Fruit fly (Drosophila melanogaster) whole organism, embryonic: ENCODE measurements around the gene anox.

Experiments
- CG10366 ChIP-seq: fragments of 200-800 bp; sonication (Bioruptor generic); IDR thresholded peaks from 2 replicates; pipeline ENCODE4 v1.3.6; 2022; ENCODE audit warnings: missing biosample characterization, missing genetic modification characterization
- CG12155 ChIP-seq: fragments of 200-800 bp; sonication (Bioruptor generic); optimal IDR thresholded peaks from 3 replicates; lab custom pipeline; 2016; ENCODE audit warnings: missing biosample characterization, missing genetic modification characterization
- CG13296 ChIP-seq: fragments of 200-800 bp; sonication (Bioruptor generic); optimal IDR thresholded peaks from 3 replicates; lab custom pipeline; 2018; ENCODE audit warnings: missing biosample characterization, mild to moderate bottlenecking, missing genetic modification characterization
- CG13894 ChIP-seq: fragments of 200-800 bp; sonication (Bioruptor generic); optimal IDR thresholded peaks from 3 replicates; lab custom pipeline; 2018; ENCODE audit warnings: missing biosample characterization, mild to moderate bottlenecking, missing genetic modification characterization, moderate library complexity
- CG14050 ChIP-seq: fragments of 200-800 bp; sonication (Bioruptor generic); IDR thresholded peaks from 3 replicates; pipeline ENCODE4 v1.3.6; 2022; ENCODE audit warnings: missing biosample characterization, missing genetic modification characterization
- CG1529 ChIP-seq: fragments of 200-800 bp; sonication (Bioruptor generic); optimal IDR thresholded peaks from 3 replicates; lab custom pipeline; 2018; ENCODE audit warnings: missing biosample characterization, missing genetic modification characterization
- CG18619 ChIP-seq: fragments of 200-800 bp; sonication (Bioruptor generic); optimal IDR thresholded peaks from 3 replicates; lab custom pipeline; 2017; ENCODE audit warnings: missing biosample characterization, mild to moderate bottlenecking, missing genetic modification characterization
- CG2129 ChIP-seq: fragments of 200-800 bp; sonication (Bioruptor generic); IDR thresholded peaks from 2 replicates; pipeline ENCODE4 v1.3.6; 2022; ENCODE audit warnings: missing biosample characterization, missing genetic modification characterization; ENCODE audit not compliant: partially characterized antibody
- CG2678 ChIP-seq: fragments of 200-800 bp; sonication (Bioruptor generic); optimal IDR thresholded peaks from 3 replicates; lab custom pipeline; 2019; ENCODE audit warnings: missing biosample characterization, mild to moderate bottlenecking, missing genetic modification characterization, moderate library complexity
- CG2712 ChIP-seq: fragments of 200-800 bp; optimal IDR thresholded peaks from 3 replicates; lab custom pipeline; 2019; ENCODE audit warnings: missing biosample characterization, mild to moderate bottlenecking, missing genetic modification characterization, moderate library complexity
- CG4707 ChIP-seq: fragments of 200-800 bp; sonication (Bioruptor generic); optimal IDR thresholded peaks from 2 replicates; lab custom pipeline; 2018; ENCODE audit warnings: missing biosample characterization, mild to moderate bottlenecking, missing genetic modification characterization, moderate library complexity
- CG7357 ChIP-seq: fragments of 200-800 bp; sonication (Bioruptor generic); IDR thresholded peaks from 3 replicates; pipeline ENCODE4 v1.3.6; 2022; ENCODE audit warnings: missing biosample characterization, missing genetic modification characterization
- CG8281 ChIP-seq: fragments of 200-800 bp; sonication (Bioruptor generic); optimal IDR thresholded peaks from 2 replicates; lab custom pipeline; 2018; ENCODE audit warnings: missing biosample characterization, mild to moderate bottlenecking, missing genetic modification characterization, moderate library complexity
- CG8924 ChIP-seq: fragments of 200-800 bp; optimal IDR thresholded peaks from 3 replicates; lab custom pipeline; 2019; ENCODE audit warnings: missing biosample characterization, mild to moderate bottlenecking, missing genetic modification characterization, moderate library complexity
- CG8944 ChIP-seq: fragments of 200-800 bp; sonication (Bioruptor generic); optimal IDR thresholded peaks from 3 replicates; lab custom pipeline; 2016; ENCODE audit warnings: missing biosample characterization, missing genetic modification characterization
- CHES-1-like ChIP-seq: fragments of 200-800 bp; sonication (Bioruptor generic); optimal IDR thresholded peaks from 2 replicates; lab custom pipeline; 2016; ENCODE audit warnings: missing biosample characterization, missing genetic modification characterization
- D19A ChIP-seq: fragments of 200-800 bp; optimal IDR thresholded peaks from 3 replicates; lab custom pipeline; 2019; ENCODE audit warnings: missing biosample characterization, mild to moderate bottlenecking, missing genetic modification characterization, moderate library complexity
- E2f2 ChIP-seq: fragments of 200-800 bp; sonication (Bioruptor generic); IDR thresholded peaks from 2 replicates; pipeline ENCODE4 v1.3.6; 2022; ENCODE audit warnings: missing biosample characterization, missing genetic modification characterization
- HLH4C ChIP-seq: fragments of 200-800 bp; sonication (Bioruptor generic); IDR thresholded peaks from 3 replicates; pipeline ENCODE4 v1.3.6; 2022; ENCODE audit warnings: missing biosample characterization, missing genetic modification characterization; ENCODE audit not compliant: partially characterized antibody
- Hmr ChIP-seq: fragments of 200-800 bp; sonication (Bioruptor generic); optimal IDR thresholded peaks from 3 replicates; lab custom pipeline; 2017; ENCODE audit warnings: mild to moderate bottlenecking, missing biosample characterization, missing genetic modification reagents, missing genetic modification characterization
- Lhr ChIP-seq: fragments of 200-800 bp; sonication (Bioruptor generic); optimal IDR thresholded peaks from 3 replicates; lab custom pipeline; 2017; ENCODE audit warnings: mild to moderate bottlenecking, missing biosample characterization, missing genetic modification reagents, missing genetic modification characterization
- MTF-1 ChIP-seq: fragments of 200-800 bp; sonication (Bioruptor generic); optimal IDR thresholded peaks from 2 replicates; lab custom pipeline; 2018; ENCODE audit warnings: missing biosample characterization, mild to moderate bottlenecking, missing genetic modification characterization, borderline replicate concordance
- Meics ChIP-seq: fragments of 200-800 bp; sonication (Bioruptor generic); optimal IDR thresholded peaks from 2 replicates; lab custom pipeline; 2017; ENCODE audit warnings: missing biosample characterization, mild to moderate bottlenecking, missing genetic modification characterization
- Optix ChIP-seq: fragments of 200-800 bp; sonication (Bioruptor generic); IDR thresholded peaks from 3 replicates; pipeline ENCODE4 v1.3.6; 2022; ENCODE audit warnings: missing biosample characterization, missing genetic modification characterization
- Sox102F ChIP-seq: fragments of 200-800 bp; sonication (Bioruptor generic); optimal IDR thresholded peaks from 2 replicates; lab custom pipeline; 2018; ENCODE audit warnings: missing biosample characterization, mild to moderate bottlenecking, missing genetic modification characterization, moderate library complexity
- Ssrp ChIP-seq: fragments of 200-800 bp; sonication (Bioruptor generic); optimal IDR thresholded peaks from 2 replicates; lab custom pipeline; 2018; ENCODE audit warnings: missing biosample characterization, mild to moderate bottlenecking, missing genetic modification characterization, moderate library complexity
- Trl ChIP-seq, 3 experiments: fragments of >200 bp in 2 of 3; fragments of 200-800 bp in 1 of 3; sonication (Bioruptor generic) in 1 of 3; optimal IDR thresholded peaks; 2 replicates in 1 of 3; 3 replicates in 2 of 3; lab custom pipeline; 2016 to 2017; ENCODE audit warnings: missing biosample characterization in 1 of 3, missing genetic modification characterization in 1 of 3
- YL-1 ChIP-seq: fragments of 200-800 bp; sonication (Bioruptor generic); optimal IDR thresholded peaks from 3 replicates; lab custom pipeline; 2017; ENCODE audit warnings: missing biosample characterization, mild to moderate bottlenecking, missing genetic modification characterization
- ase ChIP-seq: fragments of 200-800 bp; sonication (Bioruptor generic); IDR thresholded peaks from 3 replicates; pipeline ENCODE4 v1.3.6; 2022; ENCODE audit warnings: missing biosample characterization, missing genetic modification characterization
- ash1 ChIP-seq: fragments of 200-800 bp; sonication (Bioruptor generic); optimal IDR thresholded peaks from 2 replicates; lab custom pipeline; 2018; ENCODE audit warnings: missing biosample characterization, mild to moderate bottlenecking, missing genetic modification characterization
- crol ChIP-seq: fragments of 200-800 bp; sonication (Bioruptor generic); IDR thresholded peaks from 2 replicates; pipeline ENCODE4 v1.3.6; 2022; ENCODE audit warnings: missing biosample characterization, missing genetic modification characterization
- danr ChIP-seq: fragments of 200-800 bp; sonication (Bioruptor generic); IDR thresholded peaks from 2 replicates; pipeline ENCODE4 v1.3.6; 2022; ENCODE audit warnings: missing biosample characterization, missing genetic modification characterization
- dati ChIP-seq: fragments of 200-800 bp; sonication (Bioruptor generic); IDR thresholded peaks from 2 replicates; pipeline ENCODE4 v1.3.6; 2022; ENCODE audit warnings: missing biosample characterization, missing genetic modification characterization
- dmrt99B ChIP-seq: fragments of 200-800 bp; sonication (Bioruptor generic); optimal IDR thresholded peaks from 2 replicates; lab custom pipeline; 2018; ENCODE audit warnings: missing biosample characterization, mild to moderate bottlenecking, missing genetic modification characterization, moderate library complexity
- fd96Cb ChIP-seq: fragments of 200-800 bp; sonication (Bioruptor generic); optimal IDR thresholded peaks from 2 replicates; lab custom pipeline; 2018; ENCODE audit warnings: missing biosample characterization, mild to moderate bottlenecking, missing genetic modification characterization, moderate library complexity
- gsb-n ChIP-seq: fragments of 200-800 bp; sonication (Bioruptor generic); optimal IDR thresholded peaks from 3 replicates; lab custom pipeline; 2018; ENCODE audit warnings: missing biosample characterization, mild to moderate bottlenecking, missing genetic modification characterization
- hbn ChIP-seq: fragments of 200-800 bp; sonication (Bioruptor generic); IDR thresholded peaks from 2 replicates; pipeline ENCODE4 v1.3.6; 2022; ENCODE audit warnings: missing biosample characterization, missing genetic modification characterization; ENCODE audit not compliant: partially characterized antibody
- klu ChIP-seq: fragments of 200-800 bp; sonication (Bioruptor generic); IDR thresholded peaks from 2 replicates; pipeline ENCODE4 v1.3.6; 2022; ENCODE audit warnings: missing biosample characterization, missing genetic modification characterization
- lilli ChIP-seq: fragments of 200-800 bp; sonication (Bioruptor generic); optimal IDR thresholded peaks from 3 replicates; lab custom pipeline; 2016; ENCODE audit warnings: missing biosample characterization, missing genetic modification characterization
- otp ChIP-seq: fragments of 200-800 bp; sonication (Bioruptor generic); IDR thresholded peaks from 3 replicates; pipeline ENCODE4, ENCODE4 v1.3.6; 2022; ENCODE audit warnings: missing biosample characterization, missing genetic modification characterization
- pho ChIP-seq: fragments of 200-800 bp; sonication (Bioruptor generic); optimal IDR thresholded peaks from 2 replicates; lab custom pipeline; 2016; ENCODE audit warnings: missing biosample characterization, missing genetic modification characterization
- pnt ChIP-seq: fragments of 200-800 bp; sonication (Bioruptor generic); optimal IDR thresholded peaks from 3 replicates; lab custom pipeline; 2016; ENCODE audit warnings: missing biosample characterization, missing genetic modification characterization
- ranshi ChIP-seq: fragments of 200-800 bp; sonication (Bioruptor generic); IDR thresholded peaks from 2 replicates; pipeline ENCODE4 v1.3.6; 2022; ENCODE audit warnings: missing biosample characterization, missing genetic modification characterization
- tap ChIP-seq: fragments of 200-800 bp; optimal IDR thresholded peaks from 3 replicates; lab custom pipeline; 2019; ENCODE audit warnings: missing biosample characterization, mild to moderate bottlenecking, missing genetic modification characterization, moderate library complexity
- tna ChIP-seq: fragments of 200-800 bp; sonication (Bioruptor generic); IDR thresholded peaks from 2 replicates; pipeline ENCODE4 v1.3.6; 2022; ENCODE audit warnings: missing biosample characterization, missing genetic modification characterization; ENCODE audit not compliant: partially characterized antibody
- tx ChIP-seq: fragments of 200-800 bp; sonication (Bioruptor generic); optimal IDR thresholded peaks from 2 replicates; lab custom pipeline; 2016; ENCODE audit warnings: missing biosample characterization, missing genetic modification characterization
- vvl ChIP-seq: fragments of 200-800 bp; sonication (Bioruptor generic); IDR thresholded peaks from 2 replicates; pipeline ENCODE4 v1.3.6; 2022; ENCODE audit warnings: missing biosample characterization, missing genetic modification characterization
- wek ChIP-seq: fragments of 200-800 bp; sonication (Bioruptor generic); optimal IDR thresholded peaks from 3 replicates; lab custom pipeline; 2018; ENCODE audit warnings: missing biosample characterization, mild to moderate bottlenecking, missing genetic modification characterization, moderate library complexity
- wor ChIP-seq: fragments of 200-800 bp; sonication (Bioruptor generic); IDR thresholded peaks from 2 replicates; pipeline ENCODE4 v1.3.6; 2022; ENCODE audit warnings: missing biosample characterization, missing genetic modification characterization

The anox gene

DNA sequence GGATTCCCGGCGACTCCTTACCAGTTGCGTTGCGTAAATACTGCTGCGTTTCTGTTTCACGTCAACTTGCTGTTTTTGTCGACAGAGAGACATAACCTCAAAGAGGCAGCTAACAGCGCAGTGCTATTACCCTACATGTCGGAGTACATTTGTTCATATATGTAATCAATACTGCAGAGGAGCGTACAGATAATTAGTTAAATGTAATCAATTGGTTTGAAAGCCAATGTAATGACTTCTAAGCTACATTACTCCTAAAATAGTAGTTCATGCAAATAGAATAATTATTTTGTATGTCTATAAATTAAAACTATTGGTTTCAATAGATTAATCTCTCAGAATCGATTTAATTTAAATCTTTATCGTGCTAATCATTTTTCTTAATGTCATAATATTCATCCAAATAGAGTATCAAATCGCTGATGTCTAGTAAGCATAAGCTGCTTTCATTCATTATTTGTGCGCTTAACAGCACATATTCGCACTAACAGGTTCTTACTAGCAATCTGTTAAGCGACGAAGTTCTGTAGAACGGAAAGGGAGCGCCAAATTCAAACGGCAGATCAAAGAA, at the start of gene anox, which contains the start of gene SLIRP1 (continued):
- TF ChIP-seq Lhr (GFP tag; lab: Kevin White, UChicago) (peak; percentile 67), CG4707 (peak; percentile 52), CG8944 (GFP tag; lab: Kevin White, UChicago) (peak; percentile 60), CG14050 (GFP tag; lab: Robert Waterston, UW) (peak; percentile 60; the same call in 2 of the 3 replicates), hbn (GFP tag; lab: Robert Waterston, UW) (no peak), Ssrp (tag; lab: Kevin White, UChicago) (peak; percentile 91), tna (no peak), CG7357 (GFP tag; lab: Robert Waterston, UW) (peak; percentile 76), pho (peak; percentile 81), CG1529 (GFP tag; lab: Kevin White, UChicago) (peak; percentile 78), YL-1 (GFP tag; lab: Kevin White, UChicago) (peak; percentile 52), CG13894 (peak; percentile 77), wor (GFP tag; lab: Robert Waterston, UW) (peak; percentile 72), ash1 (no peak), CG10366 (GFP tag; lab: Robert Waterston, UW) (peak; percentile 77), dmrt99B (tag; lab: Kevin White, UChicago) (peak; percentile 90), tap (tag; lab: Kevin White, UChicago) (peak; percentile 81), lilli (GFP tag; lab: Kevin White, UChicago) (peak; percentile 90), CG8924 (peak; percentile 92), CG2712 (tag; lab: Kevin White, UChicago) (peak; percentile 92), fd96Cb (peak; percentile 89), CHES-1-like (GFP tag; lab: Kevin White, UChicago) (peak; percentile 82), vvl (GFP tag; lab: Robert Waterston, UW) (peak; percentile 80), Meics (GFP tag; lab: Kevin White, UChicago) (peak; percentile 91), danr (GFP tag; lab: Robert Waterston, UW) (peak; percentile 65), dati (GFP tag; lab: Robert Waterston, UW) (no peak), CG12155 (GFP tag; lab: Kevin White, UChicago) (peak; percentile 77), gsb-n (tag; lab: Kevin White, UChicago) (peak; percentile 83), pnt (peak; percentile 60), crol (GFP tag; lab: Robert Waterston, UW) (no peak), ase (GFP tag; lab: Robert Waterston, UW) (peak; percentile 48; the same call in 1 of the 3 replicates), CG18619 (GFP tag; lab: Kevin White, UChicago) (peak; percentile 91), MTF-1 (GFP tag; lab: Kevin White, UChicago) (no peak), ranshi (GFP tag; lab: Robert Waterston, UW) (peak; percentile 80; the same call in 1 of the 2 replicates), Hmr (GFP tag; lab: Kevin White, UChicago) (peak; percentile 90), HLH4C (GFP tag; lab: Robert Waterston, UW) (no peak), otp (GFP tag; lab: Robert Waterston, UW) (no peak), E2f2 (GFP tag; lab: Robert Waterston, UW) (peak; percentile 74), tx (GFP tag; lab: Kevin White, UChicago) (peak; percentile 69), CG2129 (GFP tag; lab: Robert Waterston, UW) (no peak), Optix (GFP tag; lab: Robert Waterston, UW) (no peak), CG2678 (peak; percentile 95), CG13296 (GFP tag; lab: Kevin White, UChicago) (peak; percentile 86), D19A (peak; percentile 100), klu (GFP tag; lab: Robert Waterston, UW) (peak; percentile 71), CG8281 (tag; lab: Kevin White, UChicago) (peak; percentile 69), Sox102F (GFP tag; lab: Kevin White, UChicago) (peak; percentile 89), Trl (optimal IDR thresholded peaks at IDR 0.05; lab: Kevin White, UChicago) (no peak), Trl (GFP tag; optimal IDR thresholded peaks at IDR 0.05; lab: Kevin White, UChicago) (peak; percentile 68), wek (GFP tag; lab: Kevin White, UChicago) (peak; percentile 27)
